Worm (Caenorhabditis elegans): ENCODE measurements around the gene der-2.

- TF ChIP-seq R02D3.7 (tag; optimal IDR thresholded peaks at IDR 0.05) = no peak
- TF ChIP-seq nhr-76 (tag; optimal IDR thresholded peaks at IDR 0.05) = no peak
- no peak for TF ChIP-seq Y5F2A.4 (GFP tag; optimal IDR thresholded peaks at IDR 0.05)
- TF ChIP-seq unc-39 (tag; optimal IDR thresholded peaks at IDR 0.05) = no peak
- peak in 1 of 2 experiments; percentile 0 for TF ChIP-seq mdl-1 (tag; optimal IDR thresholded peaks at IDR 0.05)
- no peak for TF ChIP-seq lir-3 (tag; optimal IDR thresholded peaks at IDR 0.05)
- TF ChIP-seq lin-13 (GFP tag; optimal IDR thresholded peaks at IDR 0.05) = no peak
- no peak for TF ChIP-seq mxl-2 (GFP tag; conservative IDR thresholded peaks at IDR 0.05)
- no peak for TF ChIP-seq pqm-1 (tag; optimal IDR thresholded peaks at IDR 0.05)
- no peak for TF ChIP-seq ama-1 (optimal IDR thresholded peaks at IDR 0.05)
- no peak for TF ChIP-seq ZK546.5 (tag; optimal IDR thresholded peaks at IDR 0.05)
- no peak for TF ChIP-seq nhr-10 (tag; optimal IDR thresholded peaks at IDR 0.05)
These were observed 5.9 kb downstream of the der-2 start for ce11 chrIII:7216924-7217521.
